Fruit fly (Drosophila melanogaster) whole organism, embryonic: ENCODE results near the gene upd2.
A peak's percentile ranks its signal among the peaks of the same experiment; 100 is the strongest.

Experiments
- Adf1 ChIP-seq: fragments of 200-800 bp; sonication (Bioruptor generic); IDR thresholded peaks from 2 replicates; pipeline ENCODE4 v1.3.6; 2022; ENCODE audit warnings: missing biosample characterization, missing genetic modification characterization
- BEAF-32 ChIP-seq: fragments of 200-800 bp; sonication (Bioruptor generic); optimal IDR thresholded peaks from 3 replicates; lab custom pipeline; 2017; ENCODE audit warnings: missing biosample characterization, missing genetic modification characterization, mild to moderate bottlenecking, moderate library complexity, missing genetic modification reagents
- Bdp1 ChIP-seq: fragments of 200-800 bp; sonication (Bioruptor generic); optimal IDR thresholded peaks from 3 replicates; lab custom pipeline; 2016; ENCODE audit warnings: missing biosample characterization, missing genetic modification characterization
- CG10209 ChIP-seq: fragments of 200-800 bp; sonication (Bioruptor generic); optimal IDR thresholded peaks from 3 replicates; lab custom pipeline; 2017; ENCODE audit warnings: missing biosample characterization, mild to moderate bottlenecking, missing genetic modification characterization, missing genetic modification reagents
- CG11247 ChIP-seq: fragments of 200-800 bp; sonication (Bioruptor generic); IDR thresholded peaks from 2 replicates; pipeline ENCODE4 v1.3.6; 2022; ENCODE audit warnings: missing biosample characterization, missing genetic modification characterization
- CG12299 ChIP-seq: fragments of 200-800 bp; sonication (Bioruptor generic); optimal IDR thresholded peaks from 2 replicates; lab custom pipeline; 2018; ENCODE audit warnings: missing biosample characterization, mild to moderate bottlenecking, missing genetic modification characterization
- CG1233 ChIP-seq: fragments of 200-800 bp; sonication (Bioruptor generic); optimal IDR thresholded peaks from 4 replicates; lab custom pipeline; 2018; ENCODE audit warnings: missing biosample characterization, mild to moderate bottlenecking, missing genetic modification characterization
- CG12391 ChIP-seq: fragments of 200-800 bp; sonication (Bioruptor generic); optimal IDR thresholded peaks from 3 replicates; lab custom pipeline; 2018; ENCODE audit warnings: missing biosample characterization, mild to moderate bottlenecking, missing genetic modification characterization, moderate library complexity
- CG14441 ChIP-seq: fragments of 200-800 bp; sonication (Bioruptor generic); IDR thresholded peaks from 2 replicates; pipeline ENCODE4 v1.3.6; 2022; ENCODE audit warnings: missing biosample characterization, missing genetic modification characterization
- CG15601 ChIP-seq: fragments of 200-800 bp; sonication (Bioruptor generic); optimal IDR thresholded peaks from 3 replicates; lab custom pipeline; 2019; ENCODE audit warnings: missing biosample characterization, mild to moderate bottlenecking, missing genetic modification characterization, moderate library complexity
- CG33557 ChIP-seq: fragments of 200-800 bp; sonication (Bioruptor generic); optimal IDR thresholded peaks from 2 replicates; lab custom pipeline; 2019; ENCODE audit warnings: missing biosample characterization, mild to moderate bottlenecking, missing genetic modification characterization, moderate library complexity
- CG4424 ChIP-seq: fragments of 200-800 bp; sonication (Bioruptor generic); optimal IDR thresholded peaks from 3 replicates; lab custom pipeline; 2016; ENCODE audit warnings: missing biosample characterization, missing genetic modification characterization
- CG6272 ChIP-seq: fragments of 200-800 bp; sonication (Bioruptor generic); IDR thresholded peaks from 2 replicates; pipeline ENCODE4 v1.3.6; 2022; ENCODE audit warnings: missing biosample characterization, missing genetic modification characterization
- CG6683 ChIP-seq: fragments of 200-800 bp; sonication (Bioruptor generic); optimal IDR thresholded peaks from 2 replicates; lab custom pipeline; 2017; ENCODE audit warnings: missing biosample characterization, mild to moderate bottlenecking, missing genetic modification characterization, missing genetic modification reagents
- CG6689 ChIP-seq: fragments of 200-800 bp; sonication (Bioruptor generic); IDR thresholded peaks from 2 replicates; pipeline ENCODE4 v1.3.6; 2022; ENCODE audit warnings: missing biosample characterization, missing genetic modification characterization
- CG7372 ChIP-seq: fragments of 200-800 bp; sonication (Bioruptor generic); IDR thresholded peaks from 2 replicates; pipeline ENCODE4 v1.3.6; 2022; ENCODE audit warnings: missing biosample characterization, missing genetic modification characterization
- CG7963 ChIP-seq: fragments of 200-800 bp; sonication (Bioruptor generic); IDR thresholded peaks from 3 replicates; pipeline ENCODE4 v1.3.6; 2022; ENCODE audit warnings: missing biosample characterization, missing genetic modification characterization; ENCODE audit not compliant: partially characterized antibody
- Deaf1 ChIP-seq: fragments of 200-800 bp; optimal IDR thresholded peaks from 3 replicates; lab custom pipeline; 2019; ENCODE audit warnings: missing biosample characterization, mild to moderate bottlenecking, missing genetic modification characterization, moderate library complexity
- Hr39 ChIP-seq: fragments of >200 bp; optimal IDR thresholded peaks from 2 replicates; lab custom pipeline; 2017
- Hr78 ChIP-seq, 2 experiments: fragments of 200-800 bp in 1 of 2; fragments of >200 bp in 1 of 2; sonication (Bioruptor generic) in 1 of 2; optimal IDR thresholded peaks; 2 replicates each; lab custom pipeline; 2017 to 2019; ENCODE audit warnings: missing biosample characterization in 2 of 2, missing genetic modification characterization in 2 of 2, mild to moderate bottlenecking in 1 of 2, moderate library complexity in 1 of 2
- Hsf ChIP-seq: fragments of 200-800 bp; sonication (Bioruptor generic); optimal IDR thresholded peaks from 3 replicates; lab custom pipeline; 2016; ENCODE audit warnings: missing biosample characterization, missing genetic modification characterization
- Lhr ChIP-seq: fragments of 200-800 bp; sonication (Bioruptor generic); optimal IDR thresholded peaks from 3 replicates; lab custom pipeline; 2017; ENCODE audit warnings: mild to moderate bottlenecking, missing biosample characterization, missing genetic modification reagents, missing genetic modification characterization
- Nf-YB ChIP-seq: fragments of 200-800 bp; sonication (Bioruptor generic); optimal IDR thresholded peaks from 3 replicates; lab custom pipeline; 2019; ENCODE audit warnings: missing biosample characterization, mild to moderate bottlenecking, missing genetic modification characterization, moderate library complexity
- PHDP ChIP-seq: fragments of 200-800 bp; sonication (Bioruptor generic); optimal IDR thresholded peaks from 3 replicates; lab custom pipeline; 2018; ENCODE audit warnings: missing biosample characterization, mild to moderate bottlenecking, missing genetic modification characterization, moderate library complexity
- Rx ChIP-seq: fragments of 200-800 bp; sonication (Bioruptor generic); IDR thresholded peaks from 2 replicates; pipeline ENCODE4 v1.3.6; 2022; ENCODE audit warnings: missing biosample characterization, missing genetic modification characterization
- Sox100B ChIP-seq: fragments of 200-800 bp; sonication (Bioruptor generic); optimal IDR thresholded peaks from 3 replicates; lab custom pipeline; 2018; ENCODE audit warnings: missing biosample characterization, mild to moderate bottlenecking, missing genetic modification characterization
- cg ChIP-seq: fragments of 200-800 bp; sonication (Bioruptor generic); optimal IDR thresholded peaks from 3 replicates; lab custom pipeline; 2019; ENCODE audit warnings: missing biosample characterization, mild to moderate bottlenecking, missing genetic modification characterization, moderate library complexity
- cwo ChIP-seq: fragments of 200-800 bp; sonication (Bioruptor generic); optimal IDR thresholded peaks from 3 replicates; lab custom pipeline; 2017; ENCODE audit warnings: missing biosample characterization, missing genetic modification characterization, mild to moderate bottlenecking, moderate library complexity, missing genetic modification reagents
- dimm ChIP-seq: fragments of 200-800 bp; sonication (Bioruptor generic); IDR thresholded peaks from 2 replicates; pipeline ENCODE4 v1.3.6; 2022; ENCODE audit warnings: missing biosample characterization, missing genetic modification characterization
- dmrt11E ChIP-seq: fragments of 200-800 bp; sonication (Bioruptor generic); optimal IDR thresholded peaks from 3 replicates; lab custom pipeline; 2018; ENCODE audit warnings: missing biosample characterization, mild to moderate bottlenecking, missing genetic modification characterization, moderate library complexity
- emc ChIP-seq: fragments of 200-800 bp; sonication (Bioruptor generic); optimal IDR thresholded peaks from 2 replicates; lab custom pipeline; 2016; ENCODE audit warnings: missing biosample characterization, missing genetic modification characterization
- fd64A ChIP-seq: fragments of 200-800 bp; sonication (Bioruptor generic); optimal IDR thresholded peaks from 3 replicates; lab custom pipeline; 2018; ENCODE audit warnings: missing biosample characterization, mild to moderate bottlenecking, missing genetic modification characterization
- fu2 ChIP-seq: fragments of 200-800 bp; sonication (Bioruptor generic); optimal IDR thresholded peaks from 2 replicates; lab custom pipeline; 2016; ENCODE audit warnings: missing biosample characterization, missing genetic modification characterization
- grn ChIP-seq: fragments of 200-800 bp; sonication (Bioruptor generic); optimal IDR thresholded peaks from 3 replicates; lab custom pipeline; 2017; ENCODE audit warnings: missing biosample characterization, missing genetic modification characterization
- ham ChIP-seq: fragments of 200-800 bp; sonication (Bioruptor generic); IDR thresholded peaks from 2 replicates; pipeline ENCODE4 v1.3.6; 2022; ENCODE audit warnings: missing biosample characterization, missing genetic modification characterization
- hb ChIP-seq: fragments of 200-800 bp; sonication (Bioruptor generic); IDR thresholded peaks from 3 replicates; pipeline ENCODE4 v1.3.6; 2022; ENCODE audit warnings: missing biosample characterization, missing genetic modification characterization; ENCODE audit not compliant: partially characterized antibody
- lab ChIP-seq: fragments of 200-800 bp; sonication (Bioruptor generic); optimal IDR thresholded peaks from 3 replicates; lab custom pipeline; 2017; ENCODE audit warnings: missing biosample characterization, missing genetic modification characterization, mild to moderate bottlenecking, moderate library complexity, missing genetic modification reagents
- maf-S ChIP-seq: fragments of 200-800 bp; sonication (Bioruptor generic); optimal IDR thresholded peaks from 2 replicates; lab custom pipeline; 2016; ENCODE audit warnings: missing biosample characterization, missing genetic modification characterization
- pfk ChIP-seq: fragments of 200-800 bp; sonication (Bioruptor generic); optimal IDR thresholded peaks from 2 replicates; lab custom pipeline; 2018; ENCODE audit warnings: missing biosample characterization, mild to moderate bottlenecking, missing genetic modification characterization, moderate library complexity
- row ChIP-seq: fragments of 200-800 bp; sonication (Bioruptor generic); IDR thresholded peaks from 3 replicates; pipeline ENCODE4 v1.3.6; 2022; ENCODE audit warnings: missing biosample characterization, missing genetic modification characterization
- sima ChIP-seq: fragments of 200-800 bp; sonication (Bioruptor generic); optimal IDR thresholded peaks from 2 replicates; lab custom pipeline; 2016; ENCODE audit warnings: missing biosample characterization, missing genetic modification characterization
- slou ChIP-seq: fragments of 200-800 bp; sonication (Bioruptor generic); optimal IDR thresholded peaks from 3 replicates; lab custom pipeline; 2016; ENCODE audit warnings: missing biosample characterization, missing genetic modification characterization
- sqz ChIP-seq: fragments of 200-800 bp; sonication (Bioruptor generic); optimal IDR thresholded peaks from 3 replicates; lab custom pipeline; 2018; ENCODE audit warnings: missing biosample characterization, mild to moderate bottlenecking, missing genetic modification characterization
- stwl ChIP-seq: fragments of 200-800 bp; sonication (Bioruptor generic); optimal IDR thresholded peaks from 3 replicates; lab custom pipeline; 2018; ENCODE audit warnings: missing biosample characterization, mild to moderate bottlenecking, missing genetic modification characterization, moderate library complexity
- sug ChIP-seq: fragments of 200-800 bp; optimal IDR thresholded peaks from 2 replicates; lab custom pipeline; 2019; ENCODE audit warnings: missing biosample characterization, mild to moderate bottlenecking, missing genetic modification characterization, moderate library complexity
- ttk ChIP-seq: fragments of 200-800 bp; sonication (Bioruptor generic); IDR thresholded peaks from 2 replicates; pipeline ENCODE4 v2.1.2; 2022; ENCODE audit warnings: missing biosample characterization, missing genetic modification characterization
- zf30C ChIP-seq: fragments of 200-800 bp; sonication (Bioruptor generic); optimal IDR thresholded peaks from 3 replicates; lab custom pipeline; 2018; ENCODE audit warnings: missing biosample characterization, mild to moderate bottlenecking, missing genetic modification characterization

upd2 gene

DNA sequence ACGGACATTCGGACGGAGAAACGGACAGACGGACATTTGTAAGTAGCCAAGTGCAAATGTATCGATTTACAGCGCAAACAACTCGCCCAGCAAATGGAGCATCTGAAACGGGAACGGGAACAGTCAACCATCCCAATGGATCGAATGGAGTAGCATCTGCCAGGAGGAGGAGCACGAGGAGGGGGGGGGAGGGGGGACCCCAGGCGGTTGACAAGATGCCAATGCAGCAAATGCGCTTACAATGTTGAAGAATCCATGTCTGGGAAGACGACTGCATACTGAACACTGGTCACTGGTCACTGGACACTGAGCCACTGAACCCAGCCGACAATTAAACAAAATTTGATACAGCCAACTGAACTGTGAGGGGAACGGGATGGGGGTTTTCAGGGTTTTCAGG is 8.8 kb upstream of the upd2 start:
- TF ChIP-seq CG12299 (tag; lab: Kevin White, UChicago), result no peak
- peak; percentile 81 for TF ChIP-seq Hr39

DNA sequence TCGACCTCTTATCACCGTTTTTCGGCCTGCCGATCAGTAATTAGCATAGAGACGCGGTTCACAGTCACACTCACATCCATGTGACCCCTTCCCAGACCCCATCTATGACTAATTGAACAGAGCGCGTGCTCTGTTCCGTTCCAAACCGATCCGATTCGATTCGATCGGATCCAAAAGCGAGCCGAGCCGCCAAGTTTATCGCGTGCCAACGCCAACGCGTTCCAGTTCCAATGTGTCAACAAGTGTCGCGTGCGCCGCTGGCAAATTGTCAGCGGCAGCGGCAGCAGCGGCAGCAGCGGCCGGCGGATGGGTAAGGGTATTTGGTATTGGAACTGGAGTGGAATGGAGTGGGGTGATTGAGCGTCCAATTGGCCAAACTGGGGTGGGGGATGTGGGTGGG is 5.2 kb upstream of the upd2 start:
- peak; percentile 80 for TF ChIP-seq cwo (GFP tag; lab: Kevin White, UChicago)
- TF ChIP-seq sima (GFP tag; lab: Kevin White, UChicago), result no peak
- no peak for TF ChIP-seq CG6683 (GFP tag; lab: Kevin White, UChicago)
- peak in 1 of 2 experiments; percentile 27 for TF ChIP-seq Hr78 (GFP tag; optimal IDR thresholded peaks at IDR 0.05; lab: Kevin White, UChicago)
- peak; percentile 6 for TF ChIP-seq lab (GFP tag; lab: Kevin White, UChicago)
- TF ChIP-seq Lhr (GFP tag; lab: Kevin White, UChicago), result no peak
- peak; percentile 42 for TF ChIP-seq Deaf1 (tag; lab: Kevin White, UChicago)
- peak; percentile 79 for TF ChIP-seq pfk (GFP tag; lab: Kevin White, UChicago)
- no peak for TF ChIP-seq fd64A (GFP tag; lab: Kevin White, UChicago)

DNA sequence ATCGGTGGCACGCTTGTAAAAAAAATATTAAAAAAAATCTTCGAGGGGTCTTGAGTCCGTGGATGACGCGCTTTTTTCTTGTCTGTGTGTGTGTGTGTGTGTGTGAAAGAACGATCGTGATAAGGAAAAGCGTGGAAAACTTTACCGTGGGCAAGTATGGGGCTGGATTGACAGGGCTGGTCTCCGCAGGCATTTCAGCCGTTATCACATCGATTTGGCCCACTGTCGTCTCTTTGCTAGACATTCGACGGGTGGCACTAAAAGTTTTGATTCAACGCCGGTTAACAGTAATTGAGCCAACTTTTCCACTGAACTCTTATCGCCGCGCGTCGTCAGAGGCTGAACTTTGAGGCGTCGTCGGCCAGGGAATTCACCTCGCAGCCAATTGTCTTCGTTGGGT is 3.8 kb upstream of the upd2 start:
- TF ChIP-seq CG1233 (GFP tag; lab: Kevin White, UChicago) (no peak), CG15601 (no peak), cwo (GFP tag; lab: Kevin White, UChicago) (peak; percentile 29), Sox100B (GFP tag; lab: Kevin White, UChicago) (no peak), CG6272 (GFP tag; lab: Robert Waterston, UW) (no peak), emc (no peak), hb (GFP tag; lab: Robert Waterston, UW) (no peak), grn (GFP tag; lab: Kevin White, UChicago) (peak; percentile 70), Deaf1 (tag; lab: Kevin White, UChicago) (peak; percentile 3), Bdp1 (GFP tag; lab: Kevin White, UChicago) (no peak), ham (no peak), Hr78 (GFP tag; optimal IDR thresholded peaks at IDR 0.05; lab: Kevin White, UChicago) (peak in 1 of 2 experiments; percentile 70), CG14441 (GFP tag; lab: Robert Waterston, UW) (no peak), zf30C (GFP tag; lab: Kevin White, UChicago) (no peak), Nf-YB (GFP tag; lab: Kevin White, UChicago) (peak; percentile 24), CG33557 (GFP tag; lab: Kevin White, UChicago) (no peak), dimm (GFP tag; lab: Robert Waterston, UW) (no peak), sqz (peak; percentile 10), Adf1 (peak; percentile 16; the same call in 1 of the 2 replicates), Rx (no peak), ttk (GFP tag; lab: Robert Waterston, UW) (no peak), BEAF-32 (GFP tag; lab: Kevin White, UChicago) (no peak), sug (peak; percentile 30), stwl (tag; lab: Kevin White, UChicago) (no peak), maf-S (GFP tag; lab: Kevin White, UChicago) (no peak), slou (GFP tag; lab: Kevin White, UChicago) (no peak), fu2 (no peak), CG4424 (GFP tag; lab: Kevin White, UChicago) (no peak), row (peak; percentile 53; the same call in 2 of the 3 replicates), Hsf (GFP tag; lab: Kevin White, UChicago) (no peak), CG10209 (no peak), CG7372 (GFP tag; lab: Robert Waterston, UW) (no peak), lab (GFP tag; lab: Kevin White, UChicago) (peak; percentile 4), CG12391 (tag; lab: Kevin White, UChicago) (no peak), dmrt11E (tag; lab: Kevin White, UChicago) (no peak), PHDP (tag; lab: Kevin White, UChicago) (no peak), CG6689 (GFP tag; lab: Robert Waterston, UW) (no peak), cg (GFP tag; lab: Kevin White, UChicago) (peak; percentile 16), CG11247 (GFP tag; lab: Robert Waterston, UW) (no peak), CG7963 (GFP tag; lab: Robert Waterston, UW) (no peak)
